Worm (Caenorhabditis elegans) whole organism, L1 larva: Measurements from ENCODE around the gene rpn-6.2.

Experiments
- C04F5.9 ChIP-seq: sonication (generic microtip); optimal IDR thresholded peaks from 2 replicates; lab custom pipeline; 2016; ENCODE audit warnings: missing genetic modification characterization, missing compliant biosample characterization
- aha-1 ChIP-seq: fragments of 150-350 bp; optimal IDR thresholded peaks from 2 replicates; lab custom pipeline; 2014; ENCODE audit warnings: missing biosample characterization, missing genetic modification characterization
- alr-1 ChIP-seq: fragments of 200-800 bp; sonication (Bioruptor generic); optimal IDR thresholded peaks from 2 replicates; lab custom pipeline; 2018; ENCODE audit warnings: borderline replicate concordance, mild to moderate bottlenecking, missing genetic modification characterization, missing compliant biosample characterization
- aly-2 ChIP-seq: fragments of 150-350 bp; optimal IDR thresholded peaks from 2 replicates; lab custom pipeline; 2014; ENCODE audit warnings: missing biosample characterization, missing genetic modification characterization
- ama-1 ChIP-seq: fragments of 150-350 bp; optimal IDR thresholded peaks from 2 replicates; lab custom pipeline; 2014
- ceh-63 ChIP-seq: fragments of 200-800 bp; sonication (Bioruptor generic); optimal IDR thresholded peaks from 2 replicates; lab custom pipeline; 2018; ENCODE audit warnings: mild to moderate bottlenecking, missing genetic modification characterization, missing compliant biosample characterization
- ceh-8 ChIP-seq: fragments of 200-800 bp; sonication (Bioruptor generic); optimal IDR thresholded peaks from 2 replicates; lab custom pipeline; 2018; ENCODE audit warnings: mild to moderate bottlenecking, missing genetic modification characterization, moderate library complexity, missing compliant biosample characterization
- ceh-82 ChIP-seq, 3 experiments: fragments of 150-350 bp in 1 of 3; sonication (generic microtip) in 2 of 3; optimal IDR thresholded peaks; 2 replicates each; lab custom pipeline; 2014 to 2017; ENCODE audit warnings: missing biosample characterization in 3 of 3, missing genetic modification characterization in 3 of 3
- ceh-88 ChIP-seq: fragments of 200-800 bp; sonication (Bioruptor generic); IDR thresholded peaks from 2 replicates; pipeline ENCODE4 v1.3.6; 2022; ENCODE audit warnings: missing genetic modification characterization, missing compliant biosample characterization
- ces-1 ChIP-seq: fragments of 150-350 bp; optimal IDR thresholded peaks from 2 replicates; lab custom pipeline; 2014; ENCODE audit warnings: missing biosample characterization, missing genetic modification reagents, missing genetic modification characterization
- dsc-1 ChIP-seq: sonication (generic microtip); optimal IDR thresholded peaks from 2 replicates; lab custom pipeline; 2016; ENCODE audit warnings: mild to moderate bottlenecking, missing genetic modification characterization, missing compliant biosample characterization
- efl-3 ChIP-seq: fragments of 200-800 bp; sonication (Bioruptor generic); optimal IDR thresholded peaks from 2 replicates; lab custom pipeline; 2018; ENCODE audit warnings: mild to moderate bottlenecking, missing genetic modification characterization, missing compliant biosample characterization
- egl-13 ChIP-seq: sonication (generic microtip); optimal IDR thresholded peaks from 2 replicates; lab custom pipeline; 2016; ENCODE audit warnings: missing genotype, missing genetic modification reagents, missing genetic modification characterization, missing compliant biosample characterization
- egl-27 ChIP-seq, 2 experiments: fragments of 150-350 bp in 1 of 2; sonication (generic microtip); optimal IDR thresholded peaks; 3 replicates each; lab custom pipeline; 2017 to 2018; ENCODE audit warnings: missing biosample characterization in 2 of 2, missing genetic modification characterization in 2 of 2, missing genetic modification reagents in 2 of 2
- elt-2 ChIP-seq: sonication (generic microtip); optimal IDR thresholded peaks from 2 replicates; lab custom pipeline; 2016; ENCODE audit warnings: missing genetic modification characterization, mild to moderate bottlenecking, inconsistent platforms, missing compliant biosample characterization, missing genetic modification reagents
- elt-3 ChIP-seq, 6 experiments: fragments of 150-350 bp in 1 of 6; sonication (generic microtip); optimal IDR thresholded peaks; 2 replicates each; lab custom pipeline; 2017 to 2018; ENCODE audit warnings: missing biosample characterization in 6 of 6, missing genetic modification characterization in 6 of 6, inconsistent platforms in 1 of 6
- fkh-10 ChIP-seq: sonication (generic microtip); optimal IDR thresholded peaks from 2 replicates; lab custom pipeline; 2017; ENCODE audit warnings: missing biosample characterization, missing genetic modification reagents, missing genetic modification characterization
- grh-1 ChIP-seq: fragments of 200-800 bp; sonication (Bioruptor generic); IDR thresholded peaks from 2 replicates; pipeline ENCODE4 v1.3.6; 2022; ENCODE audit warnings: missing genetic modification reagents, missing genetic modification characterization, missing compliant biosample characterization
- hlh-17 ChIP-seq: fragments of 200-800 bp; sonication (Bioruptor generic); optimal IDR thresholded peaks from 2 replicates; lab custom pipeline; 2018; ENCODE audit warnings: missing genetic modification characterization, mild to moderate bottlenecking, missing compliant biosample characterization, moderate library complexity, borderline replicate concordance
- irx-1 ChIP-seq: sonication (generic microtip); optimal IDR thresholded peaks from 2 replicates; lab custom pipeline; 2016; ENCODE audit warnings: missing genetic modification characterization, missing compliant biosample characterization
- isw-1 ChIP-seq: fragments of 200-800 bp; sonication (Bioruptor generic); IDR thresholded peaks from 2 replicates; pipeline ENCODE4 v1.3.6; 2022; ENCODE audit warnings: missing genetic modification characterization, missing compliant biosample characterization
- lin-15B ChIP-seq: fragments of 150-350 bp; sonication (generic microtip); optimal IDR thresholded peaks from 3 replicates; lab custom pipeline; 2014; ENCODE audit warnings: missing biosample characterization, missing genetic modification characterization
- mef-2 ChIP-seq: fragments of 150-350 bp; optimal IDR thresholded peaks from 2 replicates; lab custom pipeline; 2014; ENCODE audit warnings: missing biosample characterization, missing genetic modification characterization
- nhr-11 ChIP-seq: fragments of 150-350 bp; optimal IDR thresholded peaks from 2 replicates; lab custom pipeline; 2014; ENCODE audit warnings: missing biosample characterization, missing genetic modification characterization
- nhr-12 ChIP-seq: sonication (generic microtip); optimal IDR thresholded peaks from 2 replicates; lab custom pipeline; 2017; ENCODE audit warnings: missing biosample characterization, missing genetic modification characterization
- nhr-19 ChIP-seq: fragments of 200-800 bp; sonication (Bioruptor generic); conservative IDR thresholded peaks from 2 replicates; pipeline ENCODE4 v1.3.6; 2022; ENCODE audit warnings: missing genetic modification characterization, missing compliant biosample characterization
- nhr-20 ChIP-seq: sonication (generic microtip); optimal IDR thresholded peaks from 2 replicates; lab custom pipeline; 2016; ENCODE audit warnings: mild to moderate bottlenecking, missing genetic modification characterization, missing compliant biosample characterization
- nhr-237 ChIP-seq: fragments of 150-350 bp; optimal IDR thresholded peaks from 2 replicates; lab custom pipeline; 2014; ENCODE audit warnings: missing biosample characterization, missing genetic modification characterization
- nhr-47 ChIP-seq: sonication (generic microtip); optimal IDR thresholded peaks from 2 replicates; lab custom pipeline; 2016; ENCODE audit warnings: mild to moderate bottlenecking, missing genetic modification characterization, moderate library complexity, missing compliant biosample characterization
- nhr-85 ChIP-seq: sonication (generic microtip); peaks from one replicate; lab custom pipeline; 2016; ENCODE audit warnings: missing genetic modification characterization, inconsistent platforms, missing compliant biosample characterization
- nhr-90 ChIP-seq: sonication (generic microtip); optimal IDR thresholded peaks from 2 replicates; lab custom pipeline; 2016; ENCODE audit warnings: mild to moderate bottlenecking, missing genetic modification characterization, missing compliant biosample characterization; ENCODE audit not compliant: poor library complexity
- pag-3 ChIP-seq: sonication (generic microtip); optimal IDR thresholded peaks from 2 replicates; lab custom pipeline; 2017; ENCODE audit warnings: missing genetic modification characterization, mild to moderate bottlenecking, missing compliant biosample characterization, antibody characterized with exemption, borderline replicate concordance; ENCODE audit not compliant: insufficient read depth
- pqm-1 ChIP-seq: sonication (generic microtip); optimal IDR thresholded peaks from 3 replicates; lab custom pipeline; 2017; ENCODE audit warnings: missing biosample characterization, missing genetic modification characterization
- sox-4 ChIP-seq: sonication (generic microtip); optimal IDR thresholded peaks from 2 replicates; lab custom pipeline; 2016; ENCODE audit warnings: missing genetic modification characterization, missing compliant biosample characterization
- tbx-2 ChIP-seq: sonication (generic microtip); optimal IDR thresholded peaks from 2 replicates; lab custom pipeline; 2016; ENCODE audit warnings: missing genetic modification characterization, missing compliant biosample characterization
- unc-86 ChIP-seq: sonication (generic microtip); optimal IDR thresholded peaks from 2 replicates; lab custom pipeline; 2016; ENCODE audit warnings: missing genetic modification characterization, missing compliant biosample characterization
- vab-15 ChIP-seq: sonication (generic microtip); optimal IDR thresholded peaks from 2 replicates; lab custom pipeline; 2017; ENCODE audit warnings: missing genotype, mild to moderate bottlenecking, missing genetic modification characterization, missing compliant biosample characterization
- zag-1 ChIP-seq: fragments of 150-350 bp; optimal IDR thresholded peaks from 2 replicates; lab custom pipeline; 2014; ENCODE audit warnings: missing biosample characterization, missing genetic modification characterization

rpn-6.2 gene

DNA sequence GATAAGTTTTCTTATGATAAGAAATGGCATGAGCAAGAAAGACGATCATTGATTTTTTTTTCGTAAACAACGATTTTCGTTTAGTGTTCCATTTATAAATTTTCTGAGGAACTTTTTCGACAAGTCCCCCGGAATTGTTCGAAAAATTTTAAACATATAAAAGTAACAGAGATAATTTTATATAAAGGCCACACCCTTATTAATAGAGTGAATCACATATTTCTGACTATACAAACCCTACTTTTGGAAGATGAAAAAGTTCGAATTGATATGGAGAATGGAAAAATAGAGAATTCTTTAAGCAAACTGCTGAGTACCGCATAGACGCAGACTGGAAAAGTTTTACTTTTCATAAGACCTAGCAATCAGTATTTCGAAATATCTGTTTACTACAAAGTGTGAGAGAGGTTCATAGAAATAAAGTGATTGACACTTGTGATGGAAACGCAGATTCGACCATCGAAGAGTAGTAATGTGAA, 49.4 kb upstream of the rpn-6.2 start (continued):
- peak in 3 of 6 experiments; percentile 85 to 86 (median 86) for TF ChIP-seq elt-3 (tag; optimal IDR thresholded peaks at IDR 0.05; lab: Kevin White, UChicago)
- TF ChIP-seq isw-1, result peak; percentile 45
- peak; percentile 68 for TF ChIP-seq grh-1 (GFP tag; lab: Robert Waterston, UW)
- TF ChIP-seq aly-2 (tag; lab: Kevin White, UChicago), result peak; percentile 99
- TF ChIP-seq zag-1 (tag; lab: Kevin White, UChicago), result no peak
- peak; percentile 52 for TF ChIP-seq dsc-1 (tag; lab: Kevin White, UChicago)
- TF ChIP-seq elt-2 (tag; lab: Kevin White, UChicago), result peak; percentile 62
- no peak for TF ChIP-seq ceh-8 (GFP tag; lab: Kevin White, UChicago)
- no peak for TF ChIP-seq ceh-63 (GFP tag; lab: Kevin White, UChicago)
- TF ChIP-seq unc-86 (tag; lab: Kevin White, UChicago), result peak; percentile 4
- TF ChIP-seq nhr-237 (tag; lab: Kevin White, UChicago), result peak; percentile 91
- no peak for TF ChIP-seq nhr-12 (tag; lab: Kevin White, UChicago)
- TF ChIP-seq ces-1 (GFP tag; lab: Kevin White, UChicago), result no peak
- TF ChIP-seq pag-3 (tag; lab: Kevin White, UChicago), result peak; percentile 36
- TF ChIP-seq nhr-85 (tag; lab: Kevin White, UChicago), result peak; percentile 95
- peak; percentile 11 for TF ChIP-seq sox-4 (tag; lab: Kevin White, UChicago)
- TF ChIP-seq nhr-90, result peak; percentile 70
- no peak for TF ChIP-seq alr-1 (tag; lab: Kevin White, UChicago)
- TF ChIP-seq efl-3, result no peak
- peak; percentile 23 for TF ChIP-seq lin-15B (tag; lab: Kevin White, UChicago)
- peak; percentile 84 for TF ChIP-seq nhr-20
- TF ChIP-seq vab-15 (tag; lab: Kevin White, UChicago), result no peak
- TF ChIP-seq, all 84 proteins: peak for 49

DNA sequence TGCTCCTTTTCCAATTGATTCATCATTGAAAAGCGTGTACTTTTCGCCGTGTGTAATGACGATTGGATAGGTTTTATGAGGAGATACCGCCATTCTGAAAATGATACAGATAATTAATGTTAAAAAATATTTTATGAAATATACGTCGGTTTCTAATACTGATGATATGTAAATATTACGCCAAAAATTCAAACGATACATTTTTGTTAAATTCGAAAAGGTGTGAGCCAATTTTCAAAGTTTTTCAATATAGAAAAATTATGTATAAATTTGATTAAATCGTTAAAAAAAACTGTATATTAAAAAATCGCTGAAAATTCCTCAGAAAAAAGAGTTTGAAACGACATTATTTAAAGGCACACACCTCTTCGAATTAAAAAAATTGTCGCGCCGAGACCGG, 48.8 kb upstream of the rpn-6.2 start, which contains the start of gene ikke-1:
Gene ikke-1 (minus strand): TSS at position 101 of the 400 bp plus-strand sequence.
- no peak for TF ChIP-seq mef-2 (tag; lab: Kevin White, UChicago)
- TF ChIP-seq alr-1 (tag; lab: Kevin White, UChicago), result no peak
- TF ChIP-seq sox-4 (tag; lab: Kevin White, UChicago), result no peak
- no peak for TF ChIP-seq ceh-88 (GFP tag; lab: Robert Waterston, UW)
- no peak for TF ChIP-seq elt-2 (tag; lab: Kevin White, UChicago)
- no peak for TF ChIP-seq efl-3
- no peak for TF ChIP-seq nhr-12 (tag; lab: Kevin White, UChicago)
- TF ChIP-seq egl-13, result no peak
- TF ChIP-seq tbx-2, result no peak
- no peak for TF ChIP-seq nhr-47 (tag; lab: Kevin White, UChicago)
- TF ChIP-seq, all 84 proteins: peak for 0

DNA sequence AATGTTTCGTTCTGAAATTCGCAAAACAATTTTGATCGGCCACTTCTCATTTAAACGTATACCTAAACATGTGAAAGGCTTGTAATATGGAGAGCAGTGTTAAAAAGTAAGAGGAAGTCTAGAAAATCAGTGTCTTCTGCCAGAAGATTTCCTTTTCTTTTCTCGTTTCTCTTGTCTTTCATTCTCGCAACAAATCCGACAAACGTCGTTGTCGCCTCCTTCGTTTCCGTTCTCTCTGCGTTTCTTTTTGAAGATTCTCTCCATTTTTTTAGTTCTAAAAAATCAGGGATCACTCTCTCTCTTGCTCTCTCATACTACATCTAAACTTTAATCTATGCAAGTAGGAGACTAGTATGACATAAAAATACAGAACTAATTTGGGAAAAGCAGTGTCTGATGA, 45.5 kb upstream of the rpn-6.2 start:
- TF ChIP-seq fkh-10 (GFP tag; lab: Kevin White, UChicago) (peak; percentile 57), dsc-1 (tag; lab: Kevin White, UChicago) (no peak), egl-27 (tag; optimal IDR thresholded peaks at IDR 0.05; lab: Kevin White, UChicago) (no peak), ceh-82 (tag; optimal IDR thresholded peaks at IDR 0.05; lab: Kevin White, UChicago) (no peak), aha-1 (tag; lab: Kevin White, UChicago) (no peak)

DNA sequence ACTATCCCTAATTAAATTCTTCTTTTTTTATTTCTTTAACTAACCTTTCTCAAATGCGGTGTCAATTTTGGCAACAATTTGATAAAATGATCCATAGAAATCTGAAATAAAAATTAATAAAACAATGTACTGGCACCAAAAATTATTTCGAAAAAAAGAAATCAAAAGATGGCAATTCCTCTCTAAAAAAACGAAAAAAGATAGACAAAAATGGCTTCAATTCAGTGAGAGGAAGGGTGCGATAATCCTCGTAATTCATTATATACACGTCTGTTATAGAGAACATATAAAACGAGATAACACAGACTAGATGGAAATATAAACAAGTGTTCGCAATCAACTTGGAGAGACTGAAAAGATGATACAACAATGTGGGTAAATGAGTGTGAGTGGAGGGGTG, 44.0 kb upstream of the rpn-6.2 start, which contains the start of gene R107.2:
Gene R107.2 (minus strand): TSS at position 101 of the 400 bp plus-strand sequence.
- TF ChIP-seq pqm-1 (tag; lab: Kevin White, UChicago) (no peak), irx-1 (no peak), aly-2 (tag; lab: Kevin White, UChicago) (no peak), hlh-17 (GFP tag; lab: Kevin White, UChicago) (no peak), nhr-19 (GFP tag; lab: Robert Waterston, UW) (no peak), tbx-2 (no peak), ama-1 (lab: Kevin White, UChicago) (no peak), C04F5.9 (tag; lab: Kevin White, UChicago) (no peak), nhr-11 (no peak)
- TF ChIP-seq, all 84 proteins: peak for 0
